Fruit fly (Drosophila melanogaster) whole organism, wandering third instar larva: ENCODE results near the gene CG43402.
A peak's percentile ranks its signal among the peaks of the same experiment; 100 is the strongest.

ENCODE experiments used
- Abd-B ChIP-seq: fragments of >200 bp; optimal IDR thresholded peaks from 2 replicates; lab custom pipeline; 2017; ENCODE audit warnings: missing biosample characterization, missing genetic modification characterization
- CG32264 ChIP-seq: fragments of 200-800 bp; sonication (Bioruptor generic); optimal IDR thresholded peaks from 2 replicates; lab custom pipeline; 2016; ENCODE audit warnings: missing biosample characterization, missing genetic modification characterization
- CG9705 ChIP-seq: fragments of 200-800 bp; sonication (Bioruptor generic); optimal IDR thresholded peaks from 2 replicates; lab custom pipeline; 2018; ENCODE audit warnings: missing biosample characterization, mild to moderate bottlenecking, missing genetic modification characterization
- CrebA ChIP-seq: fragments of 200-800 bp; sonication (Bioruptor generic); optimal IDR thresholded peaks from 2 replicates; lab custom pipeline; 2016; ENCODE audit warnings: missing biosample characterization, mild to moderate bottlenecking, missing genetic modification characterization, borderline replicate concordance
- Dfd ChIP-seq: fragments of >200 bp; optimal IDR thresholded peaks from 2 replicates; lab custom pipeline; 2017; ENCODE audit warnings: missing biosample characterization, missing genetic modification characterization
- Dif ChIP-seq: fragments of 200-275, 200-300 bp; sonication (Bioruptor generic); optimal IDR thresholded peaks from 2 replicates; lab custom pipeline; 2018; ENCODE audit warnings: missing biosample characterization, missing genetic modification characterization; ENCODE audit not compliant: partially characterized antibody
- GATAd ChIP-seq: sonication (Bioruptor generic); optimal IDR thresholded peaks from 2 replicates; lab custom pipeline; 2016; ENCODE audit warnings: missing biosample characterization, missing genetic modification characterization
- HLH106 ChIP-seq: fragments of 200-800 bp; optimal IDR thresholded peaks from 3 replicates; lab custom pipeline; 2019; ENCODE audit warnings: missing biosample characterization, mild to moderate bottlenecking, missing genetic modification characterization, moderate library complexity
- Hnf4 ChIP-seq: fragments of 200-800 bp; sonication (Bioruptor generic); optimal IDR thresholded peaks from 2 replicates; lab custom pipeline; 2016; ENCODE audit warnings: missing biosample characterization, mild to moderate bottlenecking, missing genetic modification characterization
- Jra ChIP-seq: sonication (Bioruptor generic); optimal IDR thresholded peaks from 2 replicates; lab custom pipeline; 2016; ENCODE audit warnings: missing biosample characterization, missing genetic modification characterization
- Mio ChIP-seq: sonication (Bioruptor generic); optimal IDR thresholded peaks from 2 replicates; lab custom pipeline; 2016; ENCODE audit warnings: missing biosample characterization, missing genetic modification characterization
- N ChIP-seq: fragments of >200 bp; optimal IDR thresholded peaks from 2 replicates; lab custom pipeline; 2018; ENCODE audit warnings: missing biosample characterization, missing external identifiers, missing genetic modification characterization
- OdsH ChIP-seq: fragments of 200-800 bp; sonication (Bioruptor generic); optimal IDR thresholded peaks from 2 replicates; lab custom pipeline; 2016; ENCODE audit warnings: missing biosample characterization, mild to moderate bottlenecking, missing genetic modification characterization
- br ChIP-seq: fragments of 200-800 bp; sonication (Bioruptor generic); optimal IDR thresholded peaks from 2 replicates; lab custom pipeline; 2016; ENCODE audit warnings: missing biosample characterization, missing genetic modification characterization
- brk ChIP-seq: fragments of 200-800 bp; sonication (Bioruptor generic); optimal IDR thresholded peaks from 2 replicates; lab custom pipeline; 2016; ENCODE audit warnings: missing biosample characterization, mild to moderate bottlenecking, missing genetic modification characterization
- dmrt93B ChIP-seq: fragments of 200-800 bp; sonication (Bioruptor generic); optimal IDR thresholded peaks from 2 replicates; lab custom pipeline; 2018; ENCODE audit warnings: missing biosample characterization, mild to moderate bottlenecking, missing genetic modification characterization
- dsf ChIP-seq: sonication (Bioruptor generic); optimal IDR thresholded peaks from 2 replicates; lab custom pipeline; 2016; ENCODE audit warnings: missing biosample characterization, missing genetic modification characterization, borderline replicate concordance
- ey ChIP-seq: fragments of 200-800 bp; sonication (Bioruptor generic); optimal IDR thresholded peaks from 2 replicates; lab custom pipeline; 2016; ENCODE audit warnings: missing biosample characterization, missing genetic modification characterization
- foxo ChIP-seq, 2 experiments: fragments of 200-800 bp; sonication (Bioruptor generic); optimal IDR thresholded peaks; 2 replicates in 1 of 2; 3 replicates in 1 of 2; lab custom pipeline; 2016 to 2017; ENCODE audit warnings: missing biosample characterization in 2 of 2, missing genetic modification characterization in 2 of 2
- fru ChIP-seq: fragments of 200-800 bp; sonication (Bioruptor generic); optimal IDR thresholded peaks from 3 replicates; lab custom pipeline; 2016; ENCODE audit warnings: missing biosample characterization, mild to moderate bottlenecking, missing genetic modification characterization
- h ChIP-seq: fragments of 200-800 bp; sonication (Bioruptor generic); optimal IDR thresholded peaks from 3 replicates; lab custom pipeline; 2016; ENCODE audit warnings: missing biosample characterization, mild to moderate bottlenecking, missing genetic modification characterization
- jim ChIP-seq: fragments of 175-275, 200-325 bp; sonication (Bioruptor generic); optimal IDR thresholded peaks from 2 replicates; lab custom pipeline; 2016; ENCODE audit warnings: missing biosample characterization, mild to moderate bottlenecking, missing genetic modification characterization
- lola ChIP-seq: fragments of >200 bp; optimal IDR thresholded peaks from 2 replicates; lab custom pipeline; 2017; ENCODE audit warnings: missing biosample characterization, missing genetic modification characterization
- pan ChIP-seq: fragments of >200 bp; optimal IDR thresholded peaks from 2 replicates; lab custom pipeline; 2017
- psq ChIP-seq: fragments of 200-800 bp; sonication (Bioruptor generic); optimal IDR thresholded peaks from 3 replicates; lab custom pipeline; 2017; ENCODE audit warnings: missing biosample characterization, mild to moderate bottlenecking, missing genetic modification characterization, moderate library complexity
- rgr ChIP-seq: fragments of 200-800 bp; sonication (Bioruptor generic); optimal IDR thresholded peaks from 3 replicates; lab custom pipeline; 2016; ENCODE audit warnings: missing biosample characterization, mild to moderate bottlenecking, missing genetic modification characterization
- sage ChIP-seq: fragments of 200-800 bp; sonication (Bioruptor generic); optimal IDR thresholded peaks from 2 replicates; lab custom pipeline; 2016; ENCODE audit warnings: missing biosample characterization, mild to moderate bottlenecking, missing genetic modification characterization
- tai ChIP-seq: sonication (Bioruptor generic); optimal IDR thresholded peaks from 2 replicates; lab custom pipeline; 2016; ENCODE audit warnings: missing biosample characterization, missing genetic modification characterization
- usp ChIP-seq: fragments of >200 bp; optimal IDR thresholded peaks from 2 replicates; lab custom pipeline; 2017; ENCODE audit warnings: missing biosample characterization, missing genetic modification characterization
- woc ChIP-seq: sonication (Bioruptor generic); optimal IDR thresholded peaks from 2 replicates; lab custom pipeline; 2016; ENCODE audit warnings: missing biosample characterization, mild to moderate bottlenecking, missing genetic modification characterization

CG43402 gene

DNA sequence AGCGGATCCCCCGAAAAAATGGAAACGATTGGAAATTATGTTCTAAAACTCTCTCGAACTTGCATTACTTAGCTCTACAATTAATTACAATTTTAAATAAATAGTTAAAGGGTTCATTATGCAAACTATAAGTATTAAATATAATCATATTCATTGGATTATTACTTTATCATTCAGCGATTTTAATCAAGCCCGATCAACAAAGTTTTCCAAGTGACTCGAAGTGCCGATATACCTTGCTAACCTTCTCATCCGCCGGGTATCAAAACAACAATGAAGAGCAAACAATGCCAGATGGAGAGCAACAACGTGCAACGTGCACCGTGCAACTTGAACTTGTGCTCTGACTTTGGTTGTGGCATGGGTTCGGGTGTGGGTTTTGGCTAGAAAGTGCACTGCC is 13.9 kb downstream of the CG43402 start (continued):
- TF ChIP-seq jim (GFP tag; lab: Kevin White, UChicago) = no peak
- no peak for TF ChIP-seq tai
- TF ChIP-seq N = no peak
- no peak for TF ChIP-seq Dfd (GFP tag; lab: Kevin White, UChicago)
- no peak for TF ChIP-seq dsf (GFP tag; lab: Kevin White, UChicago)
- TF ChIP-seq, all 38 proteins: peak for 10

DNA sequence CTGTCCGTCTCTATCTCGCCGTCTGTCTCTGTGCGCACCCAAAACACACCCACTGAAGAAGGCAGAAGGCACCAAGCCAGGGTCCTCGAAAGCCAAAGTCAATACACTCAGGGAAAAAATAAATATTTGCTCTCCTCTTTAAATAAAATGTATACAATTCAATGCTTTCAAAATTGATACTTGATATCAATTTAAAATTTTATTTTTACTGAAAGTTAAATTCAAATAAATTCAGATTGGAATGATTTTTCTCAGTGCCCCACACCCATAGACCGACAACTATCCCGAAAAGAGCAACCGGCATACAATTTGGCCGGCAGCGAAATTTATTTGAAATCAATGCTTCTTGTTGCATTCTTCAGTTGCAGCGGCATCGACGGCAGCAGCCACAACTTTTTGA is 14.4 kb downstream of the CG43402 start:
- TF ChIP-seq lola (GFP tag; lab: Kevin White, UChicago) (no peak), OdsH (GFP tag; lab: Kevin White, UChicago) (no peak), Hnf4 (GFP tag; lab: Kevin White, UChicago) (no peak), Abd-B (GFP tag; lab: Kevin White, UChicago) (no peak), brk (GFP tag; lab: Kevin White, UChicago) (no peak), dmrt93B (GFP tag; lab: Kevin White, UChicago) (no peak), GATAd (no peak), Mio (GFP tag; lab: Kevin White, UChicago) (no peak), foxo (GFP tag; optimal IDR thresholded peaks at IDR 0.05; lab: Kevin White, UChicago) (no peak), CG9705 (GFP tag; lab: Kevin White, UChicago) (no peak), dsf (GFP tag; lab: Kevin White, UChicago) (no peak), Dfd (GFP tag; lab: Kevin White, UChicago) (no peak), HLH106 (no peak), woc (GFP tag; lab: Kevin White, UChicago) (no peak), pan (lab: Kevin White, UChicago) (no peak), rgr (GFP tag; lab: Kevin White, UChicago) (no peak)

DNA sequence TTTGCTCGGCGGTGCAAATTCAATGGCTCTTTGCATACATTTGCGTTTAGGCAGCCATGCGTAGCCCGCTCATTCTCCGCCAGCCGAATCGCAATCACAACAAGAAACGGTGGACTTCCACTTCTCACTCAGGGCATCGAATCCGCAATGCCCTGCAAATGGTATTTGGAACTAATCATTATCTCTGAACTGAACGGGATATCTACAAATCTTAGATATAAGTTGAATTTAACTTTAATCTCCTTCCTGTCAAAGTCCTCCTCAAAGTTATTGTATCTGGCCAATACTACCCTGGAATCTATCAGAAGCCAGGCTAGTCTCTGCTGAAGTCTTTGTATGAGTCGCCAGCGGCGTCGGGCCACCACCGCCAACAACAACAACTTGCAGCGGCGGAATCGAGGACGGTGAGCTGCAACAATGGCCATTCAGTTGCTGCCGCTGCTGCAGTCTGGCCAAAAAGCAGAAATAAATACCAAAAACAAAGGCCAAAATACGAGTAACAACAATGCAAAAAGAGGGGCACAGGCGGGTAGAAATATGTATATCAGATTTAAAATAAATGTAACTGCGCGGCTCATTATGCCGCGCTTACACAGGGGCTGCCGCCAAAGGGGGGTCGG is 16.3 kb downstream of the CG43402 start:
- peak; percentile 37 for TF ChIP-seq HLH106
- no peak for TF ChIP-seq Dif (GFP tag; lab: Kevin White, UChicago)
- TF ChIP-seq jim (GFP tag; lab: Kevin White, UChicago) = no peak
- TF ChIP-seq CrebA (GFP tag; lab: Kevin White, UChicago) = no peak
- TF ChIP-seq sage (GFP tag; lab: Kevin White, UChicago) = peak; percentile 12
- peak in 1 of 2 experiments; percentile 43 for TF ChIP-seq foxo (GFP tag; optimal IDR thresholded peaks at IDR 0.05; lab: Kevin White, UChicago)
- TF ChIP-seq dmrt93B (GFP tag; lab: Kevin White, UChicago) = peak; percentile 5
- TF ChIP-seq br (GFP tag; lab: Kevin White, UChicago) = peak; percentile 17
- peak; percentile 19 for TF ChIP-seq fru
- peak; percentile 61 for TF ChIP-seq h
- peak; percentile 53 for TF ChIP-seq ey (GFP tag; lab: Kevin White, UChicago)
- no peak for TF ChIP-seq usp
- TF ChIP-seq rgr (GFP tag; lab: Kevin White, UChicago) = peak; percentile 29
- TF ChIP-seq Jra = no peak
- peak; percentile 13 for TF ChIP-seq psq (GFP tag; lab: Kevin White, UChicago)
- peak; percentile 14 for TF ChIP-seq OdsH (GFP tag; lab: Kevin White, UChicago)
- TF ChIP-seq woc (GFP tag; lab: Kevin White, UChicago) = peak; percentile 22
- no peak for TF ChIP-seq tai

DNA sequence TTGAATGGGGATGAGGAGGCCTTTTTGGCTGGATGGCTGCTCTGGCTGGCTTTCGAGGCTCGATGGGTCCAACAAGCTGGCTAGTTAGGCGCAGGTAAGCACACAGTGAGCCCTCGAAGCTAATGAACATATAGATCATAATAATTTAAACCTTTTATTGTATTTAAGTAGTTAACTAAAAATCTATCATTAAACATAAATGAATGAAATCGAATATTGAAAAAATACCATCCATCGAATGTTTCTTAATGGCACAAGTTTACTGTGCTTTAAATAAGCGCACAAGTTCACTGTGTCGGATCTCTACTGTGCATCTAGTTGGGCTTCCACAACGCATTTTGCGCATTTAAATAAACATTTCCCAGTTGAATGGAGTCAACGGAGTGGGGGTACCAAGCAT is 16.9 kb downstream of the CG43402 start:
- TF ChIP-seq foxo (GFP tag; optimal IDR thresholded peaks at IDR 0.05; lab: Kevin White, UChicago) (peak in 1 of 2 experiments; percentile 26), fru (peak; percentile 16), woc (GFP tag; lab: Kevin White, UChicago) (peak; percentile 36), ey (GFP tag; lab: Kevin White, UChicago) (no peak), h (peak; percentile 13), HLH106 (peak; percentile 8), rgr (GFP tag; lab: Kevin White, UChicago) (peak; percentile 21), N (no peak), Dfd (GFP tag; lab: Kevin White, UChicago) (no peak), CG9705 (GFP tag; lab: Kevin White, UChicago) (no peak), Abd-B (GFP tag; lab: Kevin White, UChicago) (no peak)
- TF ChIP-seq, all 38 proteins: peak for 6

DNA sequence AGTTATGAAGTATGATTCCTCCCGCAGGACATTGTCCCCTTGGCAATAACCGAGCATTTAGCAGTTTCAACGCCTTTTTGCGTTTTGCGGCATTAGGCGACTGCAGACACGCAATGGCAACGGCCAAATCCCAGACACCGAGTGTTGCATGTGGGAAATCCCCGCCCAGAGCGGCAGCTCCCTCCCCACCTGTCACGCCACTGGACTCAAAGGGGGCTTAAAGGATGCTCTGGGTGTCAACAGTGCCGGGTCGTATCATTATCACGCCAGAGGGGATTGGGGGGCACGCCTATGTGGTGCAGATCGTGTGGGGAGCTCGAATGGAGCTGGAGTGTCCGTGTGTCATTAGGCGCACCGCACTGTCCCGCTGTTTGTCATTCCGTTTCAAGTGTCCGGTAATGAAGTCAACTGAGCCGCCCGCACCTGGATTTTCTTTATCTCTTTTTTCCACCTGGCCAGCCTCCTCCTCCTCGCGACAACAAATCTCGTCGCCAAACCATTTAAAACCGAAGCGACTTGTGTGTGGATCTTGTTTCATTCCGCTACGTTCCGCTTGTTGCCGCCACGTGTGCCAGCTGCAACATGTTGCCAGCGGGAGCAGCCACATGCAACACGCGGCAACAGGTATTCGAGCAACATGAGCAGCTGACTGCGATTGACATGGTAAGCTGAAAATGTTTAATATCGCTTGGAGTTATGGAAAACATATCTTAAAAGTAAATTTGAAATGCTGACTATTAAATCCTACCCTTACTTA is 18.2 kb downstream of the CG43402 start:
- no peak for TF ChIP-seq CG32264 (GFP tag; lab: Kevin White, UChicago)
- peak; percentile 10 for TF ChIP-seq Dif (GFP tag; lab: Kevin White, UChicago)
